Fruit fly (Drosophila melanogaster): ENCODE measurements around the gene CG7945.

dm6 chr3L:15506174-15506926 lies 17.6 kb downstream of the CG7945 start:
- TF ChIP-seq CG17806 (tag; optimal IDR thresholded peaks at IDR 0.05) (no peak), CG15710 (tag; optimal IDR thresholded peaks at IDR 0.05) (no peak), CG14655 (GFP tag; optimal IDR thresholded peaks at IDR 0.05) (no peak), CG8301 (tag; optimal IDR thresholded peaks at IDR 0.05) (no peak), CG10348 (GFP tag; IDR thresholded peaks at IDR 0.05) (no peak)

All from whole organism, pupa.